Worm (Caenorhabditis elegans) whole organism, L1 larva: Measurements from ENCODE around the gene C35B1.9.

ENCODE experiments used
- aly-2 ChIP-seq: fragments of 150-350 bp; optimal IDR thresholded peaks from 2 replicates; lab custom pipeline; 2014; ENCODE audit warnings: missing biosample characterization, missing genetic modification characterization
- nhr-11 ChIP-seq: fragments of 150-350 bp; optimal IDR thresholded peaks from 2 replicates; lab custom pipeline; 2014; ENCODE audit warnings: missing biosample characterization, missing genetic modification characterization
- skn-1 ChIP-seq: fragments of 150-350 bp; optimal IDR thresholded peaks from 2 replicates; lab custom pipeline; 2014; ENCODE audit warnings: missing biosample characterization, missing genetic modification characterization
- unc-86 ChIP-seq: sonication (generic microtip); optimal IDR thresholded peaks from 2 replicates; lab custom pipeline; 2016; ENCODE audit warnings: missing genetic modification characterization, missing compliant biosample characterization

ce11 chrIV:4068480-4068879 is 12.3 kb downstream of the C35B1.9 start, which contains the start of gene fbxb-55:
- TF ChIP-seq aly-2 (tag; lab: Kevin White, UChicago) (no peak), skn-1 (no peak), unc-86 (tag; lab: Kevin White, UChicago) (no peak), nhr-11 (tag; lab: Kevin White, UChicago) (no peak)
